Fruit fly (Drosophila melanogaster): ENCODE measurements around the gene HemK2.

DNA sequence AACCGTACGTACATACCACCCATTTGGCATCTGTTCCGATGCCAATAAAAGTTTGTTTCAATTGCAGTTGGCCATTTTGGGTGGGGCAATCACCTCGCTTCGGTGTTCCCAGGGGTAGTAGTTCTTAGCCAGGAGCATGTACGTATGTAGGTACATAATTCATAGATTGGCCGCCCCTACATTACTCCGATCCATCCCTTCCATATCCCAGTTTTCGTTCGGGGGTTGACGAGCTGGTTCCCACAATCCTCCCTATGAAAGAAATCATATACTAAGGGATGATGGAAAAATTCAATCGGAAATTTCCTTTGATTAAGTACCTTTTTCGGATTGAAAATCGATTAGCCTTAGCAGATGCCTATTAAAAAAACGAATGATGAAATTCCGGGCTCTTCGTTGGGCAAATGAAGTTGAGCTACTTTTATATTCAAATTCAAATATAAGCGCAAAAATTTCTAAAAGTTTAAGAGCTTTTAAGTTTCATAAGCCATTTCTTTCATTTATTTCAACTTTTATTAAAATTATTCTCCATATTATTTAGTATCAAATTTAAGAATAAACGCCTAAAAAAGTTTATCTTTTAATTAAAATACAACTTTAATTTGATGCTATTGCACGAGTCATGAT lies 1.4 kb downstream of the HemK2 start:
- no peak for TF ChIP-seq CG8478 (optimal IDR thresholded peaks at IDR 0.05)
- no peak for TF ChIP-seq CTCF (optimal IDR thresholded peaks at IDR 0.05)
